Worm (Caenorhabditis elegans): ENCODE data around the gene B0238.9.
A peak's percentile ranks its signal among the peaks of the same experiment; 100 is the strongest.

B0238.9 gene

ce11 chrV:5271487-5271886 lies 6.4 kb downstream of the B0238.9 start (continued):
- TF ChIP-seq lsy-2 (tag; optimal IDR thresholded peaks at IDR 0.05) (peak; percentile 34 to 46), F16B12.6 (tag; optimal IDR thresholded peaks at IDR 0.05) (peak; percentile 0), pqm-1 (tag; optimal IDR thresholded peaks at IDR 0.05) (peak; percentile 31), nhr-85 (tag) (peak; percentile 89), sptf-1 (tag; optimal IDR thresholded peaks at IDR 0.05) (no peak), nhr-76 (tag; optimal IDR thresholded peaks at IDR 0.05) (no peak), elt-3 (tag; optimal IDR thresholded peaks at IDR 0.05) (peak in 5 of 6 experiments; percentile 28 to 70 (median 32)), fkh-4 (tag; optimal IDR thresholded peaks at IDR 0.05; ENCODE audit: borderline replicate concordance) (no peak), efl-1 (optimal IDR thresholded peaks at IDR 0.05) (peak; percentile 41 to 45), efl-1 (GFP tag; optimal IDR thresholded peaks at IDR 0.05 in 1 of 2) (peak; percentile 43 to 94), ztf-4 (tag; optimal IDR thresholded peaks at IDR 0.05) (peak; percentile 81), sox-4 (tag; optimal IDR thresholded peaks at IDR 0.05) (peak; percentile 8), nhr-20 (tag; optimal IDR thresholded peaks at IDR 0.05) (peak; percentile 89), aly-2 (tag; optimal IDR thresholded peaks at IDR 0.05) (no peak), ceh-63 (GFP tag; optimal IDR thresholded peaks at IDR 0.05) (no peak), egl-27 (tag; optimal IDR thresholded peaks at IDR 0.05) (no peak), lin-39 (tag; optimal IDR thresholded peaks at IDR 0.05) (no peak), nhr-84 (tag; optimal IDR thresholded peaks at IDR 0.05) (no peak), mep-1 (tag; optimal IDR thresholded peaks at IDR 0.05) (peak; percentile 26), fkh-8 (tag; optimal IDR thresholded peaks at IDR 0.05) (peak; percentile 50), nhr-77 (tag; optimal IDR thresholded peaks at IDR 0.05) (peak; percentile 27), hlh-4 (tag; optimal IDR thresholded peaks at IDR 0.05) (peak; percentile 47), nhr-90 (tag; optimal IDR thresholded peaks at IDR 0.05; ENCODE audit: poor library complexity) (peak; percentile 71), tlp-1 (tag; optimal IDR thresholded peaks at IDR 0.05) (no peak), jun-1 (tag; optimal IDR thresholded peaks at IDR 0.05) (peak; percentile 74), xbp-1 (tag; optimal IDR thresholded peaks at IDR 0.05) (peak; percentile 11), Y116A8C.19 (tag; optimal IDR thresholded peaks at IDR 0.05; ENCODE audit: borderline replicate concordance) (no peak)

ce11 chrV:5269024-5269535 lies 8.8 kb downstream of the B0238.9 start, which contains the start of gene penr-1:
TSS of gene penr-1 (plus strand) at chrV:5269485.
- TF ChIP-seq sptf-1 (tag; optimal IDR thresholded peaks at IDR 0.05) (no peak), hpl-2 (GFP tag; optimal IDR thresholded peaks at IDR 0.05) (no peak), blmp-1 (tag; optimal IDR thresholded peaks at IDR 0.05) (peak; percentile 33), dsc-1 (tag; optimal IDR thresholded peaks at IDR 0.05) (peak; percentile 50), C34B4.2 (tag; optimal IDR thresholded peaks at IDR 0.05) (no peak), unc-86 (tag; optimal IDR thresholded peaks at IDR 0.05) (peak; percentile 35), xbp-1 (tag; optimal IDR thresholded peaks at IDR 0.05) (peak; percentile 55), vab-15 (tag; optimal IDR thresholded peaks at IDR 0.05) (peak; percentile 51), skn-1 (tag; optimal IDR thresholded peaks at IDR 0.05) (peak; percentile 38), egl-27 (tag; optimal IDR thresholded peaks at IDR 0.05) (no peak), zag-1 (tag; optimal IDR thresholded peaks at IDR 0.05) (no peak), lin-13 (GFP tag; optimal IDR thresholded peaks at IDR 0.05) (peak; percentile 37), nhr-77 (tag; optimal IDR thresholded peaks at IDR 0.05) (peak; percentile 42), snu-23 (GFP tag; optimal IDR thresholded peaks at IDR 0.05) (peak; percentile 71), lir-3 (tag; optimal IDR thresholded peaks at IDR 0.05; ENCODE audit: poor library complexity) (no peak), lin-14 (GFP tag; optimal IDR thresholded peaks at IDR 0.05) (peak; percentile 59), lin-39 (tag; optimal IDR thresholded peaks at IDR 0.05) (peak; percentile 20), hlh-4 (tag; optimal IDR thresholded peaks at IDR 0.05) (no peak), lin-15B (tag; optimal IDR thresholded peaks at IDR 0.05) (peak; percentile 31), tbx-2 (tag; optimal IDR thresholded peaks at IDR 0.05) (peak; percentile 59), jun-1 (tag; optimal IDR thresholded peaks at IDR 0.05) (peak; percentile 23), lsy-2 (tag; optimal IDR thresholded peaks at IDR 0.05) (peak; percentile 51 to 74), irx-1 (tag; optimal IDR thresholded peaks at IDR 0.05) (peak; percentile 16), fkh-10 (GFP tag; optimal IDR thresholded peaks at IDR 0.05) (peak; percentile 6), nhr-237 (tag; optimal IDR thresholded peaks at IDR 0.05) (peak; percentile 6), ceh-82 (tag; optimal IDR thresholded peaks at IDR 0.05) (peak in 1 of 3 experiments; percentile 42), elt-3 (tag; optimal IDR thresholded peaks at IDR 0.05) (peak in 2 of 6 experiments; percentile 2 to 43), dpl-1 (GFP tag; optimal IDR thresholded peaks at IDR 0.05) (peak; percentile 88 to 94 (median 92)), unc-130 (tag; optimal IDR thresholded peaks at IDR 0.05) (peak; percentile 69), aly-2 (tag; optimal IDR thresholded peaks at IDR 0.05) (peak; percentile 20), tlp-1 (tag; optimal IDR thresholded peaks at IDR 0.05) (no peak), nhr-20 (tag; optimal IDR thresholded peaks at IDR 0.05) (peak; percentile 67), nhr-71 (tag; optimal IDR thresholded peaks at IDR 0.05) (peak; percentile 75), ztf-11 (tag; optimal IDR thresholded peaks at IDR 0.05) (no peak), mdl-1 (tag; optimal IDR thresholded peaks at IDR 0.05) (peak in 1 of 2 experiments; percentile 29)

Measured in whole organism, L1 larva.